Fruit fly (Drosophila melanogaster) whole organism: Measurements from ENCODE around the gene not.

Experiments
- CG8478 ChIP-seq: fragments of >200 bp; optimal IDR thresholded peaks from 2 replicates; lab custom pipeline; 2018; ENCODE audit warnings: inconsistent platforms
- Dll ChIP-seq: fragments of >200 bp; optimal IDR thresholded peaks from 2 replicates; lab custom pipeline; 2017
- usp ChIP-seq: fragments of >200 bp; optimal IDR thresholded peaks from 2 replicates; lab custom pipeline; 2017; ENCODE audit warnings: missing biosample characterization, missing genetic modification characterization, mixed read lengths

DNA sequence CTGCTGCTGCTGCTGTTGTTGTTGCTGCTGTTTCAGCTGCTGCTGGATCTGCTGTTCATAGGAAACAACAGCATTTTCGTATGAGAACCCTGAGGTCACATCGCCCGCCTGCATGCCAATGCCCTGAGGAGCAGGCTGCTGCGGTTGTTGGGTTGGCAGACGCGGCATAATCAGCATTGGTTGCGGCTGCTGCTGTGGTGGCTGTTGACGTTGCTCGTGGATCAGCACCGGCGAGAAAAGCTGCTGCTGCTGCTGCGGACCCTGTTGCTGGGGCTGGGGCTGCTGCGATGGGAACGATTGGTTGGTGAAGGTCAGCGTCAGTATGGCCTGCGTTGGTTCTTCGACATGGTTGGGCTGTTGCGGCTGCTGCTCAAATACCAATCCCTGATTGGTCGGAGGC is 47.9 kb upstream of the not start:
- no peak for TF ChIP-seq usp
- no peak for TF ChIP-seq Dll
- TF ChIP-seq CG8478 (lab: Kevin White, UChicago): no peak
